Worm (Caenorhabditis elegans): ENCODE results near the gene F42G4.6.

Gene F42G4.6

ce11 chrII:13053443-13053842, 25.7 kb upstream of the F42G4.6 start:
- peak; percentile 52 for TF ChIP-seq blmp-1 (tag; optimal IDR thresholded peaks at IDR 0.05; ENCODE audit: insufficient read depth)
- no peak for TF ChIP-seq crh-2 (tag; optimal IDR thresholded peaks at IDR 0.05)
- TF ChIP-seq nhr-129 (tag; optimal IDR thresholded peaks at IDR 0.05) = no peak

ce11 chrII:13056580-13056979, 22.6 kb upstream of the F42G4.6 start, which contains the start of gene zyx-1:
TSS of gene zyx-1 (plus strand) at chrII:13056910.
- no peak for TF ChIP-seq unc-55 (GFP tag; optimal IDR thresholded peaks at IDR 0.05)
- TF ChIP-seq unc-39 (tag; optimal IDR thresholded peaks at IDR 0.05) = no peak
- TF ChIP-seq ztf-1 (GFP tag; conservative IDR thresholded peaks at IDR 0.05) = no peak
- TF ChIP-seq nhr-25 (tag; optimal IDR thresholded peaks at IDR 0.05) = no peak
- TF ChIP-seq nhr-129 (tag; optimal IDR thresholded peaks at IDR 0.05) = no peak
- no peak for TF ChIP-seq lsy-2 (tag; optimal IDR thresholded peaks at IDR 0.05)
- no peak for TF ChIP-seq ceh-16 (tag; optimal IDR thresholded peaks at IDR 0.05)
- TF ChIP-seq mbf-1 (tag; optimal IDR thresholded peaks at IDR 0.05) = no peak
- TF ChIP-seq alr-1 (tag; optimal IDR thresholded peaks at IDR 0.05) = no peak
- TF ChIP-seq mab-5 (tag; optimal IDR thresholded peaks at IDR 0.05) = no peak
- no peak for TF ChIP-seq nhr-21 (tag; optimal IDR thresholded peaks at IDR 0.05)

ce11 chrII:13059196-13059595, 20.0 kb upstream of the F42G4.6 start:
- TF ChIP-seq sma-9 (GFP tag; optimal IDR thresholded peaks at IDR 0.05) = no peak
- no peak for TF ChIP-seq sma-9 (tag; optimal IDR thresholded peaks at IDR 0.05)
- TF ChIP-seq nhr-6 (tag; optimal IDR thresholded peaks at IDR 0.05) = no peak
- TF ChIP-seq ztf-11 (tag; optimal IDR thresholded peaks at IDR 0.05) = no peak
- no peak for TF ChIP-seq nhr-77 (tag; optimal IDR thresholded peaks at IDR 0.05)
- no peak for TF ChIP-seq R02D3.7 (tag; optimal IDR thresholded peaks at IDR 0.05)

ce11 chrII:13065251-13065650, 13.9 kb upstream of the F42G4.6 start:
- TF ChIP-seq nhr-6 (tag; optimal IDR thresholded peaks at IDR 0.05) (no peak), fos-1 (tag; optimal IDR thresholded peaks at IDR 0.05) (no peak), mbf-1 (tag; optimal IDR thresholded peaks at IDR 0.05) (no peak), unc-62 (GFP tag; optimal IDR thresholded peaks at IDR 0.05) (no peak), nhr-77 (tag; optimal IDR thresholded peaks at IDR 0.05) (no peak), ztf-1 (GFP tag; conservative IDR thresholded peaks at IDR 0.05) (no peak), nhr-11 (tag; optimal IDR thresholded peaks at IDR 0.05) (no peak), alr-1 (tag; optimal IDR thresholded peaks at IDR 0.05) (no peak), nhr-237 (tag; optimal IDR thresholded peaks at IDR 0.05) (no peak), nhr-12 (tag; optimal IDR thresholded peaks at IDR 0.05) (no peak), blmp-1 (tag; optimal IDR thresholded peaks at IDR 0.05; ENCODE audit: insufficient read depth) (no peak), gmeb-1 (tag; optimal IDR thresholded peaks at IDR 0.05) (no peak), sma-9 (GFP tag; optimal IDR thresholded peaks at IDR 0.05) (peak; percentile 23), sma-9 (tag; optimal IDR thresholded peaks at IDR 0.05) (no peak), peb-1 (tag; optimal IDR thresholded peaks at IDR 0.05) (no peak), nhr-25 (tag; optimal IDR thresholded peaks at IDR 0.05) (no peak), egl-27 (tag; optimal IDR thresholded peaks at IDR 0.05) (no peak), ama-1 (optimal IDR thresholded peaks at IDR 0.05) (no peak), nhr-23 (tag; optimal IDR thresholded peaks at IDR 0.05) (no peak), unc-55 (GFP tag; optimal IDR thresholded peaks at IDR 0.05) (no peak), lin-13 (GFP tag; optimal IDR thresholded peaks at IDR 0.05) (no peak), mdl-1 (tag; optimal IDR thresholded peaks at IDR 0.05) (peak in 1 of 2 experiments; percentile 67), C34F6.9 (tag; optimal IDR thresholded peaks at IDR 0.05) (peak; percentile 5), ztf-11 (tag; optimal IDR thresholded peaks at IDR 0.05) (no peak), ceh-82 (tag; optimal IDR thresholded peaks at IDR 0.05) (no peak), F13H6.1 (tag; optimal IDR thresholded peaks at IDR 0.05) (peak; percentile 10), sma-3 (GFP tag; optimal IDR thresholded peaks at IDR 0.05) (no peak), lin-39 (tag; optimal IDR thresholded peaks at IDR 0.05) (no peak), nhr-10 (tag; optimal IDR thresholded peaks at IDR 0.05) (no peak), nhr-21 (tag; optimal IDR thresholded peaks at IDR 0.05) (no peak), skn-1 (tag; optimal IDR thresholded peaks at IDR 0.05) (no peak), sem-4 (tag; optimal IDR thresholded peaks at IDR 0.05) (no peak), ztf-4 (tag; optimal IDR thresholded peaks at IDR 0.05) (no peak), lsy-2 (tag; optimal IDR thresholded peaks at IDR 0.05) (peak in 1 of 2 experiments; percentile 37), Y55F3AM.14 (GFP tag; optimal IDR thresholded peaks at IDR 0.05) (peak; percentile 12), R02D3.7 (tag; optimal IDR thresholded peaks at IDR 0.05) (no peak), mab-5 (tag; optimal IDR thresholded peaks at IDR 0.05) (peak; percentile 35), nhr-129 (tag; optimal IDR thresholded peaks at IDR 0.05) (peak; percentile 33), zag-1 (tag; optimal IDR thresholded peaks at IDR 0.05) (no peak), crh-2 (tag; optimal IDR thresholded peaks at IDR 0.05) (peak; percentile 23)

Measured in whole organism, L2 larva.